Worm (Caenorhabditis elegans): ENCODE measurements around the gene adal-1.

- TF ChIP-seq aly-2 (tag; optimal IDR thresholded peaks at IDR 0.05): no peak
- TF ChIP-seq nhr-67 (tag; optimal IDR thresholded peaks at IDR 0.05): no peak
- TF ChIP-seq pqm-1 (tag; optimal IDR thresholded peaks at IDR 0.05): no peak
- TF ChIP-seq pha-4 (tag; optimal IDR thresholded peaks at IDR 0.05): no peak
- no peak for TF ChIP-seq unc-39 (tag; optimal IDR thresholded peaks at IDR 0.05)
- no peak for TF ChIP-seq lsy-12 (tag; optimal IDR thresholded peaks at IDR 0.05)
- no peak for TF ChIP-seq nfya-1 (tag; optimal IDR thresholded peaks at IDR 0.05; ENCODE audit: insufficient read depth)
- TF ChIP-seq nhr-77 (tag; optimal IDR thresholded peaks at IDR 0.05): no peak
These were observed 20.9 kb downstream of the adal-1 start, which contains the start of gene C44B7.5 for ce11 chrII:6872493-6872892.

All from whole organism, L3 larva.